Worm (Caenorhabditis elegans) whole organism, late embryonic: Measurements from ENCODE around the gene ctr-9.

Source experiments
- ceh-22 ChIP-seq: sonication (generic microtip); optimal IDR thresholded peaks from 2 replicates; lab custom pipeline; 2017; ENCODE audit warnings: missing biosample characterization, missing genetic modification characterization
- ceh-24 ChIP-seq: sonication (generic microtip); optimal IDR thresholded peaks from 2 replicates; lab custom pipeline; 2016; ENCODE audit warnings: mild to moderate bottlenecking, missing genetic modification characterization, missing compliant biosample characterization
- nhr-11 ChIP-seq: fragments of 150-350 bp; optimal IDR thresholded peaks from 2 replicates; lab custom pipeline; 2014; ENCODE audit warnings: missing biosample characterization, missing genetic modification characterization
- pat-9 ChIP-seq: fragments of 200-800 bp; sonication (Bioruptor generic); optimal IDR thresholded peaks from 2 replicates; lab custom pipeline; 2018; ENCODE audit warnings: mild to moderate bottlenecking, missing genetic modification characterization, moderate library complexity, missing compliant biosample characterization
- pha-2 ChIP-seq: sonication (generic microtip); optimal IDR thresholded peaks from 2 replicates; lab custom pipeline; 2017; ENCODE audit warnings: mild to moderate bottlenecking, missing genetic modification characterization, missing compliant biosample characterization
- pqm-1 ChIP-seq: sonication (generic microtip); optimal IDR thresholded peaks from 2 replicates; lab custom pipeline; 2016; ENCODE audit warnings: missing genetic modification characterization, missing compliant biosample characterization
- sox-4 ChIP-seq: sonication (generic microtip); optimal IDR thresholded peaks from 2 replicates; lab custom pipeline; 2017; ENCODE audit warnings: mild to moderate bottlenecking, missing genetic modification characterization, inconsistent platforms, missing compliant biosample characterization

ce11 chrIII:9542816-9543215 is 51.6 kb downstream of the ctr-9 start, which contains the start of gene eif-2Balpha:
- no peak for TF ChIP-seq pha-2
- TF ChIP-seq ceh-22 (tag; lab: Kevin White, UChicago), result no peak
- no peak for TF ChIP-seq pqm-1 (tag; lab: Kevin White, UChicago)
- TF ChIP-seq pat-9, result no peak
- TF ChIP-seq sox-4 (tag; lab: Kevin White, UChicago), result no peak
- TF ChIP-seq ceh-24 (tag; lab: Kevin White, UChicago), result no peak
- TF ChIP-seq nhr-11 (tag; lab: Kevin White, UChicago), result no peak
